Worm (Caenorhabditis elegans) whole organism, young adult: ENCODE data around the gene pgl-3.

Experiments used
- F10E7.11 ChIP-seq: sonication (generic microtip); optimal IDR thresholded peaks from 2 replicates; lab custom pipeline; 2017; ENCODE audit warnings: mild to moderate bottlenecking, missing genetic modification characterization, moderate library complexity, missing compliant biosample characterization
- F33H1.4 ChIP-seq: fragments of 200-800 bp; sonication (Bioruptor generic); IDR thresholded peaks from 2 replicates; pipeline ENCODE4 v1.3.6; 2022; ENCODE audit warnings: missing genetic modification reagents, missing genetic modification characterization, missing compliant biosample characterization
- F37B4.10 ChIP-seq: fragments of 200-800 bp; sonication (Bioruptor generic); IDR thresholded peaks from 2 replicates; pipeline ENCODE4 v1.3.6; 2022; ENCODE audit warnings: missing genetic modification characterization, missing compliant biosample characterization
- Y56A3A.18 ChIP-seq: fragments of 200-800 bp; sonication (Bioruptor generic); IDR thresholded peaks from 2 replicates; pipeline ENCODE4 v1.3.6; 2022; ENCODE audit warnings: missing genetic modification reagents, missing genetic modification characterization, missing compliant biosample characterization
- aptf-3 ChIP-seq: fragments of 200-800 bp; sonication (Bioruptor generic); IDR thresholded peaks from 2 replicates; pipeline ENCODE4 v1.3.6; 2022; ENCODE audit warnings: missing genetic modification characterization, missing compliant biosample characterization
- attf-6 ChIP-seq: fragments of 200-800 bp; sonication (Bioruptor generic); IDR thresholded peaks from 2 replicates; pipeline ENCODE4 v1.3.6; 2022; ENCODE audit warnings: missing genetic modification reagents, missing genetic modification characterization, missing compliant biosample characterization
- ccch-3 ChIP-seq: fragments of 200-800 bp; sonication (Bioruptor generic); optimal IDR thresholded peaks from 2 replicates; lab custom pipeline; 2018; ENCODE audit warnings: mild to moderate bottlenecking, missing genetic modification characterization, missing compliant biosample characterization
- ceh-58 ChIP-seq: fragments of 200-800 bp; sonication (Bioruptor generic); IDR thresholded peaks from 2 replicates; pipeline ENCODE4 v1.3.6; 2022; ENCODE audit warnings: missing genetic modification characterization, missing compliant biosample characterization
- die-1 ChIP-seq: sonication (generic microtip); optimal IDR thresholded peaks from 2 replicates; lab custom pipeline; 2016; ENCODE audit warnings: missing genotype, mild to moderate bottlenecking, missing genetic modification characterization, missing compliant biosample characterization
- dox-1 ChIP-seq: fragments of 200-800 bp; sonication (Bioruptor generic); IDR thresholded peaks from 2 replicates; pipeline ENCODE4 v1.3.6; 2022; ENCODE audit warnings: missing genetic modification reagents, missing genetic modification characterization, missing compliant biosample characterization
- egl-18 ChIP-seq: fragments of 200-800 bp; sonication (Bioruptor generic); IDR thresholded peaks from 2 replicates; pipeline ENCODE4 v1.3.6; 2022; ENCODE audit warnings: missing genetic modification reagents, missing genetic modification characterization, missing compliant biosample characterization
- egl-44 ChIP-seq: fragments of 200-800 bp; sonication (Bioruptor generic); IDR thresholded peaks from 2 replicates; pipeline ENCODE4 v1.3.6; 2022; ENCODE audit warnings: missing genetic modification reagents, missing genetic modification characterization, missing compliant biosample characterization
- egrh-3 ChIP-seq: fragments of 200-800 bp; sonication (Bioruptor generic); IDR thresholded peaks from 2 replicates; pipeline ENCODE4 v1.3.6; 2022; ENCODE audit warnings: missing genetic modification reagents, missing genetic modification characterization, missing compliant biosample characterization
- him-1 ChIP-seq: sonication (generic microtip); optimal IDR thresholded peaks from 2 replicates; lab custom pipeline; 2016; ENCODE audit warnings: missing genotype, missing genetic modification reagents, missing genetic modification characterization, missing compliant biosample characterization
- hmg-1.2 ChIP-seq: fragments of 200-800 bp; sonication (Bioruptor generic); IDR thresholded peaks from 2 replicates; pipeline ENCODE4 v1.3.6; 2022; ENCODE audit warnings: missing genetic modification reagents, missing genetic modification characterization, missing compliant biosample characterization
- hsf-1 ChIP-seq: fragments of 200-800 bp; sonication (Bioruptor generic); IDR thresholded peaks from 2 replicates; pipeline ENCODE4 v1.3.6; 2022; ENCODE audit warnings: missing genetic modification reagents, missing genetic modification characterization, missing compliant biosample characterization
- madf-3 ChIP-seq: fragments of 200-800 bp; sonication (Bioruptor generic); IDR thresholded peaks from 2 replicates; pipeline ENCODE4 v1.3.6; 2022; ENCODE audit warnings: missing genetic modification reagents, missing genetic modification characterization, missing compliant biosample characterization
- mcd-1 ChIP-seq: fragments of 200-800 bp; sonication (Bioruptor generic); IDR thresholded peaks from 2 replicates; pipeline ENCODE4 v1.3.6; 2022; ENCODE audit warnings: missing genetic modification reagents, missing genetic modification characterization, missing compliant biosample characterization
- mes-4 ChIP-seq: sonication (generic microtip); optimal IDR thresholded peaks from 2 replicates; lab custom pipeline; 2016; ENCODE audit warnings: missing genotype, missing genetic modification characterization, missing compliant biosample characterization
- nfya-1 ChIP-seq: sonication (generic microtip); optimal IDR thresholded peaks from 2 replicates; lab custom pipeline; 2017; ENCODE audit warnings: antibody characterized with exemption, missing compliant biosample characterization, missing genetic modification characterization, borderline replicate concordance; ENCODE audit not compliant: insufficient read depth
- rpc-1 ChIP-seq, 2 experiments: fragments of 150-350 bp in 1 of 2; sonication (generic microtip) in 1 of 2; optimal IDR thresholded peaks; 2 replicates each; lab custom pipeline; 2014 to 2018; ENCODE audit warnings: missing biosample characterization in 1 of 2, missing genetic modification characterization in 1 of 2, missing genetic modification reagents in 1 of 2, missing genotype in 1 of 2
- snpc-3.4 ChIP-seq: sonication (generic microtip); optimal IDR thresholded peaks from 2 replicates; lab custom pipeline; 2017; ENCODE audit warnings: missing genetic modification characterization, mild to moderate bottlenecking, missing compliant biosample characterization, antibody characterized with exemption, moderate library complexity, missing genotype, missing genetic modification reagents
- tbp1 ChIP-seq: fragments of 200-800 bp; sonication (Bioruptor generic); optimal IDR thresholded peaks from 2 replicates; lab custom pipeline; 2018; ENCODE audit warnings: mild to moderate bottlenecking, missing genetic modification characterization, missing compliant biosample characterization
- unc-130 ChIP-seq: sonication (generic microtip); optimal IDR thresholded peaks from 2 replicates; lab custom pipeline; 2016; ENCODE audit warnings: missing genetic modification reagents, missing genetic modification characterization, missing compliant biosample characterization
- zfh-2 ChIP-seq: fragments of 200-800 bp; sonication (Bioruptor generic); conservative IDR thresholded peaks from 2 replicates; pipeline ENCODE4 v1.3.6; 2022; ENCODE audit warnings: missing genetic modification reagents, missing genetic modification characterization, missing compliant biosample characterization
- ztf-25 ChIP-seq: fragments of 200-800 bp; sonication (Bioruptor generic); IDR thresholded peaks from 2 replicates; pipeline ENCODE4 v1.3.6; 2022; ENCODE audit warnings: missing genetic modification reagents, missing genetic modification characterization, missing compliant biosample characterization
- ztf-28 ChIP-seq: fragments of 200-800 bp; sonication (Bioruptor generic); IDR thresholded peaks from 2 replicates; pipeline ENCODE4 v1.3.6; 2022; ENCODE audit warnings: missing genetic modification reagents, missing genetic modification characterization, missing compliant biosample characterization

pgl-3 gene

ce11 chrV:4791569-4791968 is 35.8 kb downstream of the pgl-3 start, which contains the start of gene R02F11.11:
R02F11.11 (plus strand) TSS chrV:4791869.
- TF ChIP-seq die-1 (tag; lab: Kevin White, UChicago), result no peak
- TF ChIP-seq madf-3 (GFP tag; lab: Robert Waterston, UW), result no peak
- TF ChIP-seq snpc-3.4 (tag; lab: Kevin White, UChicago), result no peak
- no peak for TF ChIP-seq ztf-25 (GFP tag; lab: Robert Waterston, UW)
- TF ChIP-seq hsf-1 (GFP tag; lab: Robert Waterston, UW), result no peak
- TF ChIP-seq mcd-1 (GFP tag; lab: Robert Waterston, UW), result no peak

ce11 chrV:4794308-4794707 is 38.5 kb downstream of the pgl-3 start, which contains the start of gene R02F11.2:
R02F11.2 (plus strand) TSS chrV:4794599.
- TF ChIP-seq ztf-28, result no peak
- TF ChIP-seq attf-6 (GFP tag; lab: Robert Waterston, UW), result no peak
- no peak for TF ChIP-seq F37B4.10
- TF ChIP-seq egrh-3 (GFP tag; lab: Robert Waterston, UW), result no peak
- no peak for TF ChIP-seq hsf-1 (GFP tag; lab: Robert Waterston, UW)
- no peak for TF ChIP-seq ceh-58 (GFP tag; lab: Robert Waterston, UW)
- no peak for TF ChIP-seq dox-1 (GFP tag; lab: Robert Waterston, UW)
- no peak for TF ChIP-seq die-1 (tag; lab: Kevin White, UChicago)
- TF ChIP-seq mes-4 (tag; lab: Kevin White, UChicago), result no peak
- TF ChIP-seq ccch-3, result no peak
- no peak for TF ChIP-seq nfya-1 (tag; lab: Kevin White, UChicago)
- no peak for TF ChIP-seq snpc-3.4 (tag; lab: Kevin White, UChicago)
- TF ChIP-seq tbp1, result no peak
- TF ChIP-seq F10E7.11, result no peak
- no peak for TF ChIP-seq zfh-2
- TF ChIP-seq, all 124 proteins: peak for 0

- TF ChIP-seq hsf-1 (GFP tag; lab: Robert Waterston, UW), result 0 out of 2 replicates have a peak, but pooled peaks have one; percentile 22
- no peak for TF ChIP-seq rpc-1 (optimal IDR thresholded peaks at IDR 0.05; lab: Kevin White, UChicago)
- no peak for TF ChIP-seq rpc-1 (tag; optimal IDR thresholded peaks at IDR 0.05; lab: Kevin White, UChicago)
These were observed 45.0 kb downstream of the pgl-3 start, which contains the start of gene R02F11.1 for ce11 chrV:4800794-4801193. R02F11.1 (plus strand) TSS chrV:4801094.

ce11 chrV:4801943-4802342 is 46.2 kb downstream of the pgl-3 start:
- TF ChIP-seq zfh-2 (peak; percentile 71), ztf-25 (GFP tag; lab: Robert Waterston, UW) (0 out of 2 replicates have a peak, but pooled peaks have one; percentile 10), him-1 (tag; lab: Kevin White, UChicago) (no peak)

ce11 chrV:4805847-4806246 is 50.1 kb downstream of the pgl-3 start, which contains the start of gene R02F11.3:
R02F11.3 (minus strand) TSS chrV:4805947.
- TF ChIP-seq F33H1.4 (GFP tag; lab: Robert Waterston, UW) (no peak), Y56A3A.18 (no peak), aptf-3 (GFP tag; lab: Robert Waterston, UW) (no peak), him-1 (tag; lab: Kevin White, UChicago) (no peak), egl-18 (no peak), egl-44 (GFP tag; lab: Robert Waterston, UW) (no peak)

- TF ChIP-seq hmg-1.2, result peak; percentile 28; the same call in 1 of the 2 replicates
- no peak for TF ChIP-seq unc-130 (GFP tag; lab: Kevin White, UChicago)
These were observed 51.1 kb downstream of the pgl-3 start for ce11 chrV:4806859-4807258.
